Fruit fly (Drosophila melanogaster): ENCODE data around the gene Galk.

The Galk gene

dm6 chr3L:9025680-9026079, 39.8 kb upstream of the Galk start (continued):
- peak; percentile 57 for TF ChIP-seq CG2202 (tag; optimal IDR thresholded peaks at IDR 0.05)
- TF ChIP-seq pzg (GFP tag; optimal IDR thresholded peaks at IDR 0.05) = no peak
- TF ChIP-seq CG33213 (GFP tag; optimal IDR thresholded peaks at IDR 0.05) = peak; percentile 78
- no peak for TF ChIP-seq bbx (GFP tag; IDR thresholded peaks at IDR 0.05; ENCODE audit: partially characterized antibody)
- TF ChIP-seq Opbp (GFP tag; IDR thresholded peaks at IDR 0.05; ENCODE audit: partially characterized antibody) = no peak
- no peak for TF ChIP-seq kni (GFP tag; optimal IDR thresholded peaks at IDR 0.05)
- TF ChIP-seq CG10209 (GFP tag; optimal IDR thresholded peaks at IDR 0.05) = peak; percentile 77
- TF ChIP-seq Jarid2 (GFP tag; optimal IDR thresholded peaks at IDR 0.05) = peak; percentile 49
- peak; percentile 92 for TF ChIP-seq CG6689 (GFP tag; IDR thresholded peaks at IDR 0.05)
- peak; percentile 87 for TF ChIP-seq ranshi (GFP tag; IDR thresholded peaks at IDR 0.05)
- peak; percentile 76 for TF ChIP-seq ro (GFP tag; IDR thresholded peaks at IDR 0.05)
- TF ChIP-seq CG3838 (GFP tag; optimal IDR thresholded peaks at IDR 0.05) = peak; percentile 53
- peak; percentile 85 for TF ChIP-seq PHDP (tag; optimal IDR thresholded peaks at IDR 0.05)
- peak; percentile 37 for TF ChIP-seq Sry-δ (GFP tag; optimal IDR thresholded peaks at IDR 0.05)
- TF ChIP-seq CG34224 (GFP tag; IDR thresholded peaks at IDR 0.05; ENCODE audit: partially characterized antibody) = no peak
- peak; percentile 74 for TF ChIP-seq jing (GFP tag; optimal IDR thresholded peaks at IDR 0.05)
- peak; percentile 86 for TF ChIP-seq dmrt11E (tag; optimal IDR thresholded peaks at IDR 0.05)
- TF ChIP-seq CG34376 (GFP tag; optimal IDR thresholded peaks at IDR 0.05) = no peak
- peak; percentile 89 for TF ChIP-seq grn (GFP tag; optimal IDR thresholded peaks at IDR 0.05)
- peak; percentile 91 for TF ChIP-seq CG11093 (GFP tag; IDR thresholded peaks at IDR 0.05)
- TF ChIP-seq CG12659 (GFP tag; optimal IDR thresholded peaks at IDR 0.05) = peak; percentile 77
- peak; percentile 77 for TF ChIP-seq CG17385 (GFP tag; optimal IDR thresholded peaks at IDR 0.05)
- no peak for TF ChIP-seq CG13894 (tag; optimal IDR thresholded peaks at IDR 0.05)
- peak; percentile 40 for TF ChIP-seq CG31388 (GFP tag; optimal IDR thresholded peaks at IDR 0.05)
- peak; percentile 81 for TF ChIP-seq Vsx1 (GFP tag; optimal IDR thresholded peaks at IDR 0.05)
- TF ChIP-seq CG7786 (GFP tag; optimal IDR thresholded peaks at IDR 0.05) = peak; percentile 66
- TF ChIP-seq Hmr (GFP tag; optimal IDR thresholded peaks at IDR 0.05) = peak; percentile 68
- peak; percentile 69 for TF ChIP-seq vfl (GFP tag; optimal IDR thresholded peaks at IDR 0.05)
- TF ChIP-seq MTF-1 (GFP tag; optimal IDR thresholded peaks at IDR 0.05; ENCODE audit: borderline replicate concordance) = no peak
- TF ChIP-seq CG9437 (GFP tag; optimal IDR thresholded peaks at IDR 0.05) = peak; percentile 66
- TF ChIP-seq HLH4C (GFP tag; IDR thresholded peaks at IDR 0.05; ENCODE audit: partially characterized antibody) = no peak
- TF ChIP-seq Scr (GFP tag; IDR thresholded peaks at IDR 0.05; ENCODE audit: partially characterized antibody) = no peak
- TF ChIP-seq aop (GFP tag; IDR thresholded peaks at IDR 0.05) = peak; percentile 66; the same call in 1 of the 2 replicates
- TF ChIP-seq CG1024 (GFP tag; IDR thresholded peaks at IDR 0.05) = peak; percentile 85
- TF ChIP-seq CG9727 (GFP tag; optimal IDR thresholded peaks at IDR 0.05) = peak; percentile 85
- peak; percentile 67 for TF ChIP-seq CG8281 (tag; optimal IDR thresholded peaks at IDR 0.05)
- TF ChIP-seq bsh (GFP tag; optimal IDR thresholded peaks at IDR 0.05) = peak in 1 of 2 experiments; percentile 86
- peak; percentile 61 for TF ChIP-seq fd102C (GFP tag; optimal IDR thresholded peaks at IDR 0.05)
- no peak for TF ChIP-seq GATAe (GFP tag; conservative IDR thresholded peaks at IDR 0.05)
- peak; percentile 59 for TF ChIP-seq CG30431 (GFP tag; optimal IDR thresholded peaks at IDR 0.05)
- no peak for TF ChIP-seq usp (GFP tag; optimal IDR thresholded peaks at IDR 0.05)
- TF ChIP-seq Sry-β (GFP tag; optimal IDR thresholded peaks at IDR 0.05) = no peak
- peak; percentile 80 for TF ChIP-seq sqz (GFP tag; optimal IDR thresholded peaks at IDR 0.05)
- peak; percentile 67 for TF ChIP-seq ems (GFP tag; optimal IDR thresholded peaks at IDR 0.05)
- peak; percentile 78 for TF ChIP-seq Side (GFP tag; optimal IDR thresholded peaks at IDR 0.05)
- TF ChIP-seq CG4617 (GFP tag; optimal IDR thresholded peaks at IDR 0.05; ENCODE audit: borderline replicate concordance) = peak; percentile 44
- peak; percentile 90 for TF ChIP-seq peb (GFP tag; IDR thresholded peaks at IDR 0.05)
- peak; percentile 70 for TF ChIP-seq CHES-1-like (GFP tag; optimal IDR thresholded peaks at IDR 0.05)
- peak; percentile 91 for TF ChIP-seq esg (GFP tag; conservative IDR thresholded peaks at IDR 0.05)
- no peak for TF ChIP-seq crol (GFP tag; IDR thresholded peaks at IDR 0.05)
